Fruit fly (Drosophila melanogaster) whole organism, embryonic: ENCODE measurements around the gene CG17239.
A peak's percentile ranks its signal among the peaks of the same experiment; 100 is the strongest.

Source experiments
- Ada2b ChIP-seq: fragments of 200-800 bp; sonication (Bioruptor generic); IDR thresholded peaks from 2 replicates; pipeline ENCODE4 v1.3.6; 2022; ENCODE audit warnings: missing biosample characterization, missing genetic modification characterization
- Adf1 ChIP-seq: fragments of 200-800 bp; sonication (Bioruptor generic); IDR thresholded peaks from 2 replicates; pipeline ENCODE4 v1.3.6; 2022; ENCODE audit warnings: missing biosample characterization, missing genetic modification characterization
- CG10543 ChIP-seq: fragments of 200-800 bp; sonication (Bioruptor generic); optimal IDR thresholded peaks from 3 replicates; lab custom pipeline; 2017; ENCODE audit warnings: missing biosample characterization, mild to moderate bottlenecking, missing genetic modification characterization, moderate library complexity
- CG12071 ChIP-seq: fragments of 200-800 bp; sonication (Bioruptor generic); optimal IDR thresholded peaks from 3 replicates; lab custom pipeline; 2018; ENCODE audit warnings: missing biosample characterization, mild to moderate bottlenecking, missing genetic modification characterization
- CG12744 ChIP-seq: fragments of 200-800 bp; sonication (Bioruptor generic); optimal IDR thresholded peaks from 2 replicates; lab custom pipeline; 2016; ENCODE audit warnings: missing biosample characterization, missing genetic modification characterization
- CG13287 ChIP-seq: fragments of 200-800 bp; sonication (Bioruptor generic); IDR thresholded peaks from 2 replicates; pipeline ENCODE4 v1.3.6; 2022; ENCODE audit warnings: missing biosample characterization, missing genetic modification characterization; ENCODE audit not compliant: partially characterized antibody
- CG13775 ChIP-seq: fragments of 200-800 bp; sonication (Bioruptor generic); optimal IDR thresholded peaks from 3 replicates; lab custom pipeline; 2017; ENCODE audit warnings: missing biosample characterization, mild to moderate bottlenecking, missing genetic modification characterization
- CG13894 ChIP-seq: fragments of 200-800 bp; sonication (Bioruptor generic); optimal IDR thresholded peaks from 3 replicates; lab custom pipeline; 2018; ENCODE audit warnings: missing biosample characterization, mild to moderate bottlenecking, missing genetic modification characterization, moderate library complexity
- CG14441 ChIP-seq: fragments of 200-800 bp; sonication (Bioruptor generic); IDR thresholded peaks from 2 replicates; pipeline ENCODE4 v1.3.6; 2022; ENCODE audit warnings: missing biosample characterization, missing genetic modification characterization
- CG14667 ChIP-seq: fragments of 200-800 bp; sonication (Bioruptor generic); IDR thresholded peaks from 2 replicates; pipeline ENCODE4 v1.3.6; 2022; ENCODE audit warnings: missing biosample characterization, missing genetic modification characterization
- CG18619 ChIP-seq: fragments of 200-800 bp; sonication (Bioruptor generic); optimal IDR thresholded peaks from 3 replicates; lab custom pipeline; 2017; ENCODE audit warnings: missing biosample characterization, mild to moderate bottlenecking, missing genetic modification characterization
- CG30020 ChIP-seq: fragments of 200-800 bp; optimal IDR thresholded peaks from 2 replicates; lab custom pipeline; 2019; ENCODE audit warnings: missing biosample characterization, mild to moderate bottlenecking, missing genetic modification characterization, moderate library complexity
- CG3163 ChIP-seq: fragments of 200-800 bp; sonication (Bioruptor generic); optimal IDR thresholded peaks from 3 replicates; lab custom pipeline; 2016; ENCODE audit warnings: missing biosample characterization, missing genetic modification characterization
- CG4820 ChIP-seq: fragments of 200-800 bp; sonication (Bioruptor generic); optimal IDR thresholded peaks from 3 replicates; lab custom pipeline; 2016; ENCODE audit warnings: missing biosample characterization, missing genetic modification characterization
- CG6683 ChIP-seq: fragments of 200-800 bp; sonication (Bioruptor generic); optimal IDR thresholded peaks from 2 replicates; lab custom pipeline; 2017; ENCODE audit warnings: missing biosample characterization, mild to moderate bottlenecking, missing genetic modification characterization, missing genetic modification reagents
- CG6765 ChIP-seq: fragments of 200-800 bp; sonication (Bioruptor generic); optimal IDR thresholded peaks from 3 replicates; lab custom pipeline; 2017; ENCODE audit warnings: missing biosample characterization, mild to moderate bottlenecking, missing genetic modification characterization
- CG6791 ChIP-seq: fragments of 200-800 bp; sonication (Bioruptor generic); IDR thresholded peaks from 3 replicates; pipeline ENCODE4 v1.3.6; 2022; ENCODE audit warnings: missing biosample characterization, missing genetic modification characterization; ENCODE audit not compliant: partially characterized antibody
- CG9215 ChIP-seq: fragments of 200-800 bp; sonication (Bioruptor generic); IDR thresholded peaks from 2 replicates; pipeline ENCODE4 v1.3.6; 2022; ENCODE audit warnings: missing biosample characterization, missing genetic modification characterization
- CG9797 ChIP-seq: fragments of 200-800 bp; sonication (Bioruptor generic); optimal IDR thresholded peaks from 3 replicates; lab custom pipeline; 2018; ENCODE audit warnings: missing biosample characterization, mild to moderate bottlenecking, missing genetic modification characterization
- CG9876 ChIP-seq: fragments of 200-800 bp; sonication (Bioruptor generic); optimal IDR thresholded peaks from 2 replicates; lab custom pipeline; 2016; ENCODE audit warnings: missing biosample characterization, missing genetic modification characterization
- D19B ChIP-seq: fragments of 200-800 bp; sonication (Bioruptor generic); optimal IDR thresholded peaks from 2 replicates; lab custom pipeline; 2017; ENCODE audit warnings: missing biosample characterization, mild to moderate bottlenecking, missing genetic modification characterization
- Dad ChIP-seq: fragments of 200-800 bp; sonication (Bioruptor generic); optimal IDR thresholded peaks from 3 replicates; lab custom pipeline; 2016; ENCODE audit warnings: missing biosample characterization, missing genetic modification characterization
- E2f2 ChIP-seq: fragments of 200-800 bp; sonication (Bioruptor generic); IDR thresholded peaks from 2 replicates; pipeline ENCODE4 v1.3.6; 2022; ENCODE audit warnings: missing biosample characterization, missing genetic modification characterization
- HLH3B ChIP-seq: fragments of 200-800 bp; sonication (Bioruptor generic); IDR thresholded peaks from 2 replicates; pipeline ENCODE4 v1.3.6; 2022; ENCODE audit warnings: missing biosample characterization, missing genetic modification characterization
- HLHmδ ChIP-seq: fragments of 200-800 bp; sonication (Bioruptor generic); optimal IDR thresholded peaks from 2 replicates; lab custom pipeline; 2018; ENCODE audit warnings: missing biosample characterization, mild to moderate bottlenecking, missing genetic modification characterization, moderate library complexity
- Hand ChIP-seq: fragments of 200-800 bp; sonication (Bioruptor generic); optimal IDR thresholded peaks from 2 replicates; lab custom pipeline; 2017; ENCODE audit warnings: mild to moderate bottlenecking, missing biosample characterization, missing genetic modification reagents, missing genetic modification characterization
- Kr ChIP-seq: fragments of 200-800 bp; sonication (Bioruptor generic); optimal IDR thresholded peaks from 2 replicates; lab custom pipeline; 2017; ENCODE audit warnings: missing biosample characterization, mild to moderate bottlenecking, missing genetic modification characterization
- MBD-R2 ChIP-seq: fragments of 200-800 bp; sonication (Bioruptor generic); IDR thresholded peaks from 2 replicates; pipeline ENCODE4 v1.3.6; 2022; ENCODE audit warnings: missing biosample characterization, missing genetic modification characterization
- MTF-1 ChIP-seq: fragments of 200-800 bp; sonication (Bioruptor generic); optimal IDR thresholded peaks from 2 replicates; lab custom pipeline; 2018; ENCODE audit warnings: missing biosample characterization, mild to moderate bottlenecking, missing genetic modification characterization, borderline replicate concordance
- Mrtf ChIP-seq: fragments of 200-800 bp; sonication (Bioruptor generic); IDR thresholded peaks from 3 replicates; pipeline ENCODE4 v1.3.6; 2022; ENCODE audit warnings: missing biosample characterization, missing genetic modification characterization
- Poxn ChIP-seq: fragments of 200-800 bp; sonication (Bioruptor generic); IDR thresholded peaks from 2 replicates; pipeline ENCODE4 v1.3.6; 2022; ENCODE audit warnings: missing biosample characterization, missing genetic modification characterization
- Rx ChIP-seq: fragments of 200-800 bp; sonication (Bioruptor generic); IDR thresholded peaks from 2 replicates; pipeline ENCODE4 v1.3.6; 2022; ENCODE audit warnings: missing biosample characterization, missing genetic modification characterization
- Sry-δ ChIP-seq: fragments of 200-800 bp; sonication (Bioruptor generic); optimal IDR thresholded peaks from 2 replicates; lab custom pipeline; 2016; ENCODE audit warnings: missing biosample characterization, missing genetic modification characterization
- TFAM ChIP-seq: fragments of 200-800 bp; sonication (Bioruptor generic); optimal IDR thresholded peaks from 2 replicates; lab custom pipeline; 2017; ENCODE audit warnings: missing biosample characterization, missing genetic modification characterization, inconsistent platforms
- al ChIP-seq: fragments of 200-800 bp; sonication (Bioruptor generic); IDR thresholded peaks from 2 replicates; pipeline ENCODE4 v1.3.6; 2022; ENCODE audit warnings: missing biosample characterization, missing genetic modification characterization
- ash1 ChIP-seq: fragments of 200-800 bp; sonication (Bioruptor generic); optimal IDR thresholded peaks from 2 replicates; lab custom pipeline; 2018; ENCODE audit warnings: missing biosample characterization, mild to moderate bottlenecking, missing genetic modification characterization
- bsh ChIP-seq, 2 experiments: fragments of 200-800 bp; sonication (Bioruptor generic); optimal IDR thresholded peaks; 2 replicates each; lab custom pipeline; 2017 to 2018; ENCODE audit warnings: mild to moderate bottlenecking in 2 of 2, missing biosample characterization in 2 of 2, missing genetic modification characterization in 2 of 2, moderate library complexity in 1 of 2
- btn ChIP-seq: fragments of 200-800 bp; sonication (Bioruptor generic); optimal IDR thresholded peaks from 2 replicates; lab custom pipeline; 2016; ENCODE audit warnings: missing biosample characterization, missing genetic modification characterization
- ewg ChIP-seq: fragments of 200-800 bp; sonication (Bioruptor generic); optimal IDR thresholded peaks from 3 replicates; lab custom pipeline; 2017; ENCODE audit warnings: mild to moderate bottlenecking, missing biosample characterization, missing genetic modification reagents, missing genetic modification characterization
- fd102C ChIP-seq: fragments of 200-800 bp; sonication (Bioruptor generic); optimal IDR thresholded peaks from 2 replicates; lab custom pipeline; 2018; ENCODE audit warnings: missing biosample characterization, mild to moderate bottlenecking, missing genetic modification characterization, moderate library complexity
- gro ChIP-seq: fragments of 200-800 bp; sonication (Bioruptor generic); optimal IDR thresholded peaks from 2 replicates; lab custom pipeline; 2016; ENCODE audit warnings: missing biosample characterization, missing genetic modification characterization
- ham ChIP-seq: fragments of 200-800 bp; sonication (Bioruptor generic); IDR thresholded peaks from 2 replicates; pipeline ENCODE4 v1.3.6; 2022; ENCODE audit warnings: missing biosample characterization, missing genetic modification characterization
- hbn ChIP-seq: fragments of 200-800 bp; sonication (Bioruptor generic); IDR thresholded peaks from 2 replicates; pipeline ENCODE4 v1.3.6; 2022; ENCODE audit warnings: missing biosample characterization, missing genetic modification characterization; ENCODE audit not compliant: partially characterized antibody
- pan ChIP-seq, 4 experiments: fragments of >200 bp in 3 of 4; fragments of 200-800 bp in 1 of 4; sonication (Bioruptor generic) in 1 of 4; optimal IDR thresholded peaks in 3 of 4; IDR thresholded peaks in 1 of 4; 2 replicates each; pipeline versions ENCODE4 v1.3.6 to Lab custom; 2017 to 2022; ENCODE audit warnings: missing biosample characterization in 2 of 4, missing genetic modification characterization in 2 of 4, mixed read lengths in 1 of 4
- psq ChIP-seq: fragments of 200-800 bp; sonication (Bioruptor generic); optimal IDR thresholded peaks from 2 replicates; lab custom pipeline; 2017; ENCODE audit warnings: missing biosample characterization, missing genetic modification characterization
- sima ChIP-seq: fragments of 200-800 bp; sonication (Bioruptor generic); optimal IDR thresholded peaks from 2 replicates; lab custom pipeline; 2016; ENCODE audit warnings: missing biosample characterization, missing genetic modification characterization
- sqz ChIP-seq: fragments of 200-800 bp; sonication (Bioruptor generic); optimal IDR thresholded peaks from 3 replicates; lab custom pipeline; 2018; ENCODE audit warnings: missing biosample characterization, mild to moderate bottlenecking, missing genetic modification characterization
- sug ChIP-seq: fragments of 200-800 bp; optimal IDR thresholded peaks from 2 replicates; lab custom pipeline; 2019; ENCODE audit warnings: missing biosample characterization, mild to moderate bottlenecking, missing genetic modification characterization, moderate library complexity

The CG17239 gene

DNA sequence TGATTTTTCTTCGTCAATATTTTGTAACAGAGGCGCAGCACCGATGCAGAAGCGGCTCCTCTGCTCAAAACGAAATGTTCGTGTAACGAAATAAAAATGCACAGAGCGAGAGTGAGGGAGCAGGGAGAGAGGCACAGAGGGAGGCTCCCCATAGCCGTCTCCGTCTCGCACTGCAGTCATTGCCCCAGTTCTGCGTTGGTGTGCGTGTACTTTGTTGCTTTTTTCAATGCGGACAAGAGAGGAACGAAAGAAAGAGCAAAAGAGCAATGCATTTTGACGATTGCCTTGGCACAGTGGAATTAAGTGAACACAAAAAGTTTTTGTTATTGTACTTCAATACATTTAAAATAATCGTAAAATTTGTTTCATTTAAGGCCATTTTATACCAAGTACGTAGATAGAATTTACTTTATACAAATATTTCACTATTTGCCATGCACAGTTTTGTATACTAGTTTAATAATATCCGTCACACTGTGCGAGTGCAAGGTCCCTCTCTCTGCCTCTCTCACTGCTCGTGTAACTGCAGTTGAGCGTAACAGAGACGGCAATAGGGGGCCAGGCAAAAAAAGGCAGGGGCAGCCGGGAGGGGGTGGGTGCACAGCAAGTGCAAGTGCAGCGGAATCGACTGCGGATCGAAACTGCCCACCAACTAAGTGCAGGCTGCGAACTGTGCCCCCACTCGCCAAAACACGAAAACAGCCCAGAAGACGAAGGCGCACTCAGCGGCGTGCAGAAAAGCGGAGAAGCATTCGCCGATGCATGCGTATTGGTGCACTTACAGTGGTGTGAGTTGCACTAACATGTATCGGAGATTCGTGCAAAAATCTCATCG is 49.9 kb downstream of the CG17239 start (continued):
- TF ChIP-seq CG4820 (GFP tag; lab: Kevin White, UChicago) (peak; percentile 99), CG13894 (tag; lab: Kevin White, UChicago) (no peak), ewg (GFP tag; lab: Kevin White, UChicago) (peak; percentile 99), al (peak; percentile 60), Adf1 (GFP tag; lab: Robert Waterston, UW) (no peak), Sry-δ (GFP tag; lab: Kevin White, UChicago) (peak; percentile 74), CG14667 (peak; percentile 97), CG6765 (GFP tag; lab: Kevin White, UChicago) (no peak), Rx (GFP tag; lab: Robert Waterston, UW) (peak; percentile 98), Kr (GFP tag; lab: Kevin White, UChicago) (peak; percentile 89), CG12071 (GFP tag; lab: Kevin White, UChicago) (peak; percentile 97), CG3163 (GFP tag; lab: Kevin White, UChicago) (peak; percentile 89), Ada2b (GFP tag; lab: Robert Waterston, UW) (peak; percentile 99), E2f2 (GFP tag; lab: Robert Waterston, UW) (peak; percentile 89), psq (GFP tag; lab: Kevin White, UChicago) (peak; percentile 95), CG6791 (GFP tag; lab: Robert Waterston, UW) (peak; percentile 85), CG10543 (GFP tag; lab: Kevin White, UChicago) (peak; percentile 39), CG13287 (GFP tag; lab: Robert Waterston, UW) (no peak), D19B (peak; percentile 17), sqz (GFP tag; lab: Kevin White, UChicago) (peak; percentile 98), CG13775 (peak; percentile 97), CG9215 (GFP tag; lab: Robert Waterston, UW) (peak; percentile 84), CG6683 (GFP tag; lab: Kevin White, UChicago) (peak; percentile 93), bsh (GFP tag; optimal IDR thresholded peaks at IDR 0.05; lab: Kevin White, UChicago) (peak; percentile 99 to 100), CG12744 (GFP tag; lab: Kevin White, UChicago) (peak; percentile 95), Mrtf (GFP tag; lab: Robert Waterston, UW) (peak; percentile 97), Poxn (GFP tag; lab: Robert Waterston, UW) (no peak), CG30020 (tag; lab: Kevin White, UChicago) (peak; percentile 91), CG14441 (GFP tag; lab: Robert Waterston, UW) (peak; percentile 98), MTF-1 (GFP tag; lab: Kevin White, UChicago) (peak; percentile 98), btn (GFP tag; lab: Kevin White, UChicago) (peak; percentile 98), pan (optimal IDR thresholded peaks at IDR 0.05; lab: Kevin White, UChicago) (no peak), pan (GFP tag; optimal IDR thresholded peaks at IDR 0.05 in 1 of 2, IDR thresholded peaks at IDR 0.05 in 1 of 2) (peak in 1 of 2 experiments; percentile 99), Dad (peak; percentile 97), CG9876 (peak; percentile 87), gro (GFP tag; lab: Kevin White, UChicago) (peak; percentile 14), sima (GFP tag; lab: Kevin White, UChicago) (peak; percentile 90), HLH3B (GFP tag; lab: Robert Waterston, UW) (peak; percentile 99), ham (GFP tag; lab: Robert Waterston, UW) (0 out of 2 replicates have a peak, but pooled peaks have one; percentile 35), hbn (GFP tag; lab: Robert Waterston, UW) (peak; percentile 30), ash1 (peak; percentile 23), CG18619 (peak; percentile 95), TFAM (peak; percentile 97), HLHmδ (GFP tag; lab: Kevin White, UChicago) (peak; percentile 45), MBD-R2 (peak; percentile 81), CG9797 (peak; percentile 72), Hand (GFP tag; lab: Kevin White, UChicago) (peak; percentile 77), fd102C (GFP tag; lab: Kevin White, UChicago) (peak; percentile 99), sug (peak; percentile 69)
